Fruit fly (Drosophila melanogaster) whole organism, embryonic: ENCODE results near the gene CG46304.

Experiments
- B-H1 ChIP-seq: fragments of 200-800 bp; sonication (Bioruptor generic); IDR thresholded peaks from 3 replicates; pipeline ENCODE4 v1.3.6; 2022; ENCODE audit warnings: missing biosample characterization, missing genetic modification characterization
- BtbVII ChIP-seq: fragments of 200-800 bp; sonication (Bioruptor generic); optimal IDR thresholded peaks from 3 replicates; lab custom pipeline; 2017; ENCODE audit warnings: missing biosample characterization, mild to moderate bottlenecking, missing genetic modification characterization
- CG10209 ChIP-seq: fragments of 200-800 bp; sonication (Bioruptor generic); optimal IDR thresholded peaks from 3 replicates; lab custom pipeline; 2017; ENCODE audit warnings: missing biosample characterization, mild to moderate bottlenecking, missing genetic modification characterization, missing genetic modification reagents
- CG10959 ChIP-seq: fragments of 200-800 bp; sonication (Bioruptor generic); IDR thresholded peaks from 2 replicates; pipeline ENCODE4 v1.3.6; 2022; ENCODE audit warnings: missing biosample characterization, missing genetic modification characterization
- CG12219 ChIP-seq: fragments of 200-800 bp; sonication (Bioruptor generic); optimal IDR thresholded peaks from 3 replicates; lab custom pipeline; 2018; ENCODE audit warnings: missing biosample characterization, mild to moderate bottlenecking, missing genetic modification characterization
- CG12236 ChIP-seq: fragments of 200-800 bp; sonication (Bioruptor generic); optimal IDR thresholded peaks from 2 replicates; lab custom pipeline; 2016; ENCODE audit warnings: missing biosample characterization, missing genetic modification characterization
- CG13287 ChIP-seq: fragments of 200-800 bp; sonication (Bioruptor generic); IDR thresholded peaks from 2 replicates; pipeline ENCODE4 v1.3.6; 2022; ENCODE audit warnings: missing biosample characterization, missing genetic modification characterization; ENCODE audit not compliant: partially characterized antibody
- CG13894 ChIP-seq: fragments of 200-800 bp; sonication (Bioruptor generic); optimal IDR thresholded peaks from 3 replicates; lab custom pipeline; 2018; ENCODE audit warnings: missing biosample characterization, mild to moderate bottlenecking, missing genetic modification characterization, moderate library complexity
- CG14050 ChIP-seq: fragments of 200-800 bp; sonication (Bioruptor generic); IDR thresholded peaks from 3 replicates; pipeline ENCODE4 v1.3.6; 2022; ENCODE audit warnings: missing biosample characterization, missing genetic modification characterization
- CG15269 ChIP-seq: fragments of 200-800 bp; sonication (Bioruptor generic); optimal IDR thresholded peaks from 2 replicates; lab custom pipeline; 2018; ENCODE audit warnings: missing biosample characterization, mild to moderate bottlenecking, missing genetic modification characterization, moderate library complexity
- CG15601 ChIP-seq: fragments of 200-800 bp; sonication (Bioruptor generic); optimal IDR thresholded peaks from 3 replicates; lab custom pipeline; 2019; ENCODE audit warnings: missing biosample characterization, mild to moderate bottlenecking, missing genetic modification characterization, moderate library complexity
- CG1602 ChIP-seq: fragments of 200-800 bp; sonication (Bioruptor generic); optimal IDR thresholded peaks from 3 replicates; lab custom pipeline; 2016; ENCODE audit warnings: missing biosample characterization, missing genetic modification characterization
- CG16813 ChIP-seq: fragments of 200-800 bp; sonication (Bioruptor generic); IDR thresholded peaks from 3 replicates; pipeline ENCODE4 v1.3.6; 2022; ENCODE audit warnings: missing biosample characterization, missing genetic modification characterization; ENCODE audit not compliant: partially characterized antibody
- CG17186 ChIP-seq: fragments of 200-800 bp; sonication (Bioruptor generic); optimal IDR thresholded peaks from 3 replicates; lab custom pipeline; 2017; ENCODE audit warnings: missing biosample characterization, missing genetic modification reagents, missing genetic modification characterization
- CG17612 ChIP-seq: fragments of 200-800 bp; sonication (Bioruptor generic); IDR thresholded peaks from 2 replicates; pipeline ENCODE4 v1.3.6; 2022; ENCODE audit warnings: missing biosample characterization, missing genetic modification characterization
- CG1792 ChIP-seq: fragments of 200-800 bp; sonication (Bioruptor generic); optimal IDR thresholded peaks from 2 replicates; lab custom pipeline; 2016; ENCODE audit warnings: missing biosample characterization, missing genetic modification characterization
- CG2129 ChIP-seq: fragments of 200-800 bp; sonication (Bioruptor generic); IDR thresholded peaks from 2 replicates; pipeline ENCODE4 v1.3.6; 2022; ENCODE audit warnings: missing biosample characterization, missing genetic modification characterization; ENCODE audit not compliant: partially characterized antibody
- CG31224 ChIP-seq: fragments of 200-800 bp; sonication (Bioruptor generic); IDR thresholded peaks from 2 replicates; pipeline ENCODE4 v1.3.6; 2022; ENCODE audit warnings: missing biosample characterization, missing genetic modification characterization
- CG32767 ChIP-seq: fragments of 200-800 bp; sonication (Bioruptor generic); IDR thresholded peaks from 2 replicates; pipeline ENCODE4 v1.3.6; 2022; ENCODE audit warnings: missing biosample characterization, missing genetic modification characterization
- CG6854 ChIP-seq: fragments of 200-800 bp; sonication (Bioruptor generic); optimal IDR thresholded peaks from 3 replicates; lab custom pipeline; 2017; ENCODE audit warnings: missing biosample characterization, mild to moderate bottlenecking, missing genetic modification characterization
- CG7839 ChIP-seq: fragments of 200-800 bp; sonication (Bioruptor generic); optimal IDR thresholded peaks from 3 replicates; lab custom pipeline; 2018; ENCODE audit warnings: missing biosample characterization, mild to moderate bottlenecking, missing genetic modification characterization, moderate library complexity
- CG8089 ChIP-seq: fragments of 200-800 bp; sonication (Bioruptor generic); optimal IDR thresholded peaks from 3 replicates; lab custom pipeline; 2016; ENCODE audit warnings: missing biosample characterization, missing genetic modification characterization
- CG9932 ChIP-seq: fragments of 200-800 bp; sonication (Bioruptor generic); IDR thresholded peaks from 2 replicates; pipeline ENCODE4 v1.3.6; 2022; ENCODE audit warnings: missing biosample characterization, missing genetic modification characterization
- CTCF ChIP-seq: fragments of 200-800 bp; sonication (Bioruptor generic); optimal IDR thresholded peaks from 2 replicates; lab custom pipeline; 2017; ENCODE audit warnings: missing biosample characterization, mild to moderate bottlenecking, missing genetic modification characterization, moderate library complexity
- Jarid2 ChIP-seq: fragments of 200-800 bp; sonication (Bioruptor generic); optimal IDR thresholded peaks from 3 replicates; lab custom pipeline; 2017; ENCODE audit warnings: mild to moderate bottlenecking, missing biosample characterization, missing genetic modification reagents, missing genetic modification characterization
- Kr ChIP-seq: fragments of 200-800 bp; sonication (Bioruptor generic); optimal IDR thresholded peaks from 2 replicates; lab custom pipeline; 2017; ENCODE audit warnings: missing biosample characterization, mild to moderate bottlenecking, missing genetic modification characterization
- Lim3 ChIP-seq: fragments of 200-800 bp; sonication (Bioruptor generic); IDR thresholded peaks from 2 replicates; pipeline ENCODE4 v1.3.6; 2022; ENCODE audit warnings: missing biosample characterization, missing genetic modification characterization
- Max ChIP-seq: fragments of 200-800 bp; sonication (Bioruptor generic); optimal IDR thresholded peaks from 2 replicates; lab custom pipeline; 2016; ENCODE audit warnings: missing biosample characterization, mild to moderate bottlenecking, missing genetic modification characterization
- Meics ChIP-seq: fragments of 200-800 bp; sonication (Bioruptor generic); optimal IDR thresholded peaks from 2 replicates; lab custom pipeline; 2017; ENCODE audit warnings: missing biosample characterization, mild to moderate bottlenecking, missing genetic modification characterization
- Mes4 ChIP-seq: fragments of 200-800 bp; sonication (Bioruptor generic); optimal IDR thresholded peaks from 2 replicates; lab custom pipeline; 2016; ENCODE audit warnings: missing biosample characterization, missing genetic modification characterization
- NC2β ChIP-seq: fragments of 200-800 bp; sonication (Bioruptor generic); optimal IDR thresholded peaks from 2 replicates; lab custom pipeline; 2016; ENCODE audit warnings: missing biosample characterization, missing genetic modification characterization
- Trl ChIP-seq, 3 experiments: fragments of >200 bp in 2 of 3; fragments of 200-800 bp in 1 of 3; sonication (Bioruptor generic) in 1 of 3; optimal IDR thresholded peaks; 2 replicates in 1 of 3; 3 replicates in 2 of 3; lab custom pipeline; 2016 to 2017; ENCODE audit warnings: missing biosample characterization in 1 of 3, missing genetic modification characterization in 1 of 3
- al ChIP-seq: fragments of 200-800 bp; sonication (Bioruptor generic); IDR thresholded peaks from 2 replicates; pipeline ENCODE4 v1.3.6; 2022; ENCODE audit warnings: missing biosample characterization, missing genetic modification characterization
- ash1 ChIP-seq: fragments of 200-800 bp; sonication (Bioruptor generic); optimal IDR thresholded peaks from 2 replicates; lab custom pipeline; 2018; ENCODE audit warnings: missing biosample characterization, mild to moderate bottlenecking, missing genetic modification characterization
- bbx ChIP-seq: fragments of 200-800 bp; sonication (Bioruptor generic); IDR thresholded peaks from 2 replicates; pipeline ENCODE4 v1.3.6; 2022; ENCODE audit warnings: missing biosample characterization, missing genetic modification characterization; ENCODE audit not compliant: partially characterized antibody
- cato ChIP-seq: fragments of 200-800 bp; sonication (Bioruptor generic); optimal IDR thresholded peaks from 2 replicates; lab custom pipeline; 2016; ENCODE audit warnings: missing biosample characterization, missing genetic modification characterization, borderline replicate concordance
- dati ChIP-seq: fragments of 200-800 bp; sonication (Bioruptor generic); IDR thresholded peaks from 2 replicates; pipeline ENCODE4 v1.3.6; 2022; ENCODE audit warnings: missing biosample characterization, missing genetic modification characterization
- dm ChIP-seq: fragments of 200-800 bp; sonication (Bioruptor generic); optimal IDR thresholded peaks from 3 replicates; lab custom pipeline; 2016; ENCODE audit warnings: missing biosample characterization, missing genetic modification characterization
- en ChIP-seq: fragments of 200-800 bp; sonication (Bioruptor generic); optimal IDR thresholded peaks from 2 replicates; lab custom pipeline; 2016; ENCODE audit warnings: missing biosample characterization, missing genetic modification characterization
- eyg ChIP-seq: fragments of 200-800 bp; sonication (Bioruptor generic); optimal IDR thresholded peaks from 3 replicates; lab custom pipeline; 2016; ENCODE audit warnings: missing biosample characterization, missing genetic modification characterization
- fu2 ChIP-seq: fragments of 200-800 bp; sonication (Bioruptor generic); optimal IDR thresholded peaks from 2 replicates; lab custom pipeline; 2016; ENCODE audit warnings: missing biosample characterization, missing genetic modification characterization
- pnt ChIP-seq: fragments of 200-800 bp; sonication (Bioruptor generic); optimal IDR thresholded peaks from 3 replicates; lab custom pipeline; 2016; ENCODE audit warnings: missing biosample characterization, missing genetic modification characterization
- sens-2 ChIP-seq: fragments of 200-800 bp; sonication (Bioruptor generic); IDR thresholded peaks from 2 replicates; pipeline ENCODE4 v1.3.6; 2022; ENCODE audit warnings: missing biosample characterization, missing genetic modification characterization
- slbo ChIP-seq: fragments of 200-800 bp; sonication (Bioruptor generic); IDR thresholded peaks from 2 replicates; pipeline ENCODE4 v1.3.6; 2022; ENCODE audit warnings: missing biosample characterization, missing genetic modification characterization
- sug ChIP-seq: fragments of 200-800 bp; optimal IDR thresholded peaks from 2 replicates; lab custom pipeline; 2019; ENCODE audit warnings: missing biosample characterization, mild to moderate bottlenecking, missing genetic modification characterization, moderate library complexity
- tgo ChIP-seq: fragments of 200-800 bp; sonication (Bioruptor generic); IDR thresholded peaks from 3 replicates; pipeline ENCODE4 v1.3.6; 2022; ENCODE audit warnings: missing biosample characterization, missing genetic modification characterization
- twi ChIP-seq: fragments of 200-800 bp; optimal IDR thresholded peaks from 2 replicates; lab custom pipeline; 2019; ENCODE audit warnings: missing biosample characterization, mild to moderate bottlenecking, missing genetic modification characterization, moderate library complexity
- usp ChIP-seq: fragments of >200 bp; optimal IDR thresholded peaks from 2 replicates; lab custom pipeline; 2017; ENCODE audit warnings: missing biosample characterization, missing genetic modification characterization
- yki ChIP-seq: fragments of >200 bp; optimal IDR thresholded peaks from 3 replicates; lab custom pipeline; 2018
- zfh2 ChIP-seq: fragments of 200-800 bp; sonication (Bioruptor generic); optimal IDR thresholded peaks from 2 replicates; lab custom pipeline; 2016; ENCODE audit warnings: missing biosample characterization, missing genetic modification characterization

CG46304 gene

DNA sequence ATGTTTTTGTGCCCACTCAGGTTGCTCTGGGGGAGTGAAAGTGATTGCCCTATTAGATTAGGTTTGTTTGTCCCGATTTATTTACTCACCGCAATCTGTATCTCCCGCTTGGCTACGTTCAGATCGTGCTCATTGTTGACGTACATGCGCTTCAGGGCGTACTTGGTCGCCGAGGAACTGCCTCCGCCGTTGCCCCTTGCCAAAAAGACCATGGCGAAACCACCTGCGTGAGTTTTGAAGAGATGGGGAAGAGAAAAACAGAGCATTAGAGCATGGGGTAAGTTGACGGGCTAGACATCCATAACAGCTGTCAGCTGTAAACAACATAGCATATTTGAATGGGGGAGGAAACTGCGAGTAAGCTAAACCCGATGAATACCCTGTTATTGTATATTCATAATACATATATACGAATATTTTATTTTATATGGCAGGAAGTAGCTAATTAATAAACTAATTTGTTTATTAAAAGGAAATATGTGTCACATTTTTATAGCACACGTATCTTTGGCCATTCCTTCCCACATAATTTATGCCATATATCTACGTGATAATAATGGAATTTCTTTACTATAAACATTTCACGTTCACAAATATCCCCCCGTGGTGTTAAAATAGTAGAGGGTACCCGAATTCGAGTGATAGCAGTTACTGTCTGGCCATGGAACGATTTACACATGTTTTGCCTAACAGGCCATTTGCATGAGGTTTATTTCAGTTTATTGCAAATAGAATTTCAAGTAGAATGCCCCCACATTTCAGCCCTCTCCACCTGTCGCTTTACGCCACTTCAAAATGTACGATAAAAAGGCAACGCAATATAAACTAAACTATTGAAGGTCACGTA is 19.5 kb downstream of the CG46304 start (continued):
- TF ChIP-seq CG10959 (no peak), fu2 (GFP tag; lab: Kevin White, UChicago) (no peak), tgo (GFP tag; lab: Robert Waterston, UW) (peak; percentile 52; the same call in 2 of the 3 replicates), Max (no peak), slbo (GFP tag; lab: Robert Waterston, UW) (peak; percentile 74), al (GFP tag; lab: Robert Waterston, UW) (peak; percentile 66; the same call in 1 of the 2 replicates), CG31224 (no peak), CG13287 (no peak), CTCF (GFP tag; lab: Kevin White, UChicago) (no peak), CG10209 (GFP tag; lab: Kevin White, UChicago) (peak; percentile 30), Jarid2 (GFP tag; lab: Kevin White, UChicago) (no peak), CG1602 (no peak), eyg (GFP tag; lab: Kevin White, UChicago) (no peak), CG8089 (no peak), CG12219 (GFP tag; lab: Kevin White, UChicago) (peak; percentile 14), dm (GFP tag; lab: Kevin White, UChicago) (no peak), CG17186 (GFP tag; lab: Kevin White, UChicago) (no peak), Trl (optimal IDR thresholded peaks at IDR 0.05; lab: Kevin White, UChicago) (no peak), Trl (GFP tag; optimal IDR thresholded peaks at IDR 0.05; lab: Kevin White, UChicago) (no peak), CG9932 (GFP tag; lab: Robert Waterston, UW) (peak; percentile 19; the same call in 1 of the 2 replicates), CG1792 (GFP tag; lab: Kevin White, UChicago) (no peak), CG7839 (tag; lab: Kevin White, UChicago) (peak; percentile 49), sug (tag; lab: Kevin White, UChicago) (no peak), NC2β (GFP tag; lab: Kevin White, UChicago) (no peak), cato (GFP tag; lab: Kevin White, UChicago) (no peak), ash1 (GFP tag; lab: Kevin White, UChicago) (no peak), Meics (GFP tag; lab: Kevin White, UChicago) (peak; percentile 53), CG15269 (tag; lab: Kevin White, UChicago) (peak; percentile 54), CG12236 (GFP tag; lab: Kevin White, UChicago) (no peak), CG13894 (tag; lab: Kevin White, UChicago) (no peak), CG2129 (GFP tag; lab: Robert Waterston, UW) (no peak), CG17612 (GFP tag; lab: Robert Waterston, UW) (no peak), usp (GFP tag; lab: Kevin White, UChicago) (no peak), zfh2 (GFP tag; lab: Kevin White, UChicago) (no peak), Lim3 (GFP tag; lab: Robert Waterston, UW) (no peak), pnt (GFP tag; lab: Kevin White, UChicago) (no peak), yki (lab: Kevin White, UChicago) (no peak), CG14050 (GFP tag; lab: Robert Waterston, UW) (no peak), CG16813 (GFP tag; lab: Robert Waterston, UW) (no peak), Mes4 (GFP tag; lab: Kevin White, UChicago) (no peak), B-H1 (no peak), twi (tag; lab: Kevin White, UChicago) (no peak), CG32767 (GFP tag; lab: Robert Waterston, UW) (0 out of 2 replicates have a peak, but pooled peaks have one; percentile 32), BtbVII (GFP tag; lab: Kevin White, UChicago) (peak; percentile 51), sens-2 (GFP tag; lab: Robert Waterston, UW) (no peak), dati (GFP tag; lab: Robert Waterston, UW) (no peak), CG15601 (no peak), CG6854 (GFP tag; lab: Kevin White, UChicago) (peak; percentile 4), Kr (GFP tag; lab: Kevin White, UChicago) (no peak), bbx (GFP tag; lab: Robert Waterston, UW) (no peak), en (GFP tag; lab: Kevin White, UChicago) (no peak)
